Fruit fly (Drosophila melanogaster) whole organism, embryonic: ENCODE data around the gene Abi.

ENCODE experiments used
- ATbp ChIP-seq: fragments of 200-800 bp; sonication (Bioruptor generic); optimal IDR thresholded peaks from 2 replicates; lab custom pipeline; 2017; ENCODE audit warnings: missing biosample characterization, mild to moderate bottlenecking, missing genetic modification characterization, missing genetic modification reagents
- CG10209 ChIP-seq: fragments of 200-800 bp; sonication (Bioruptor generic); optimal IDR thresholded peaks from 3 replicates; lab custom pipeline; 2017; ENCODE audit warnings: missing biosample characterization, mild to moderate bottlenecking, missing genetic modification characterization, missing genetic modification reagents
- CG1024 ChIP-seq: fragments of 200-800 bp; sonication (Bioruptor generic); IDR thresholded peaks from 2 replicates; pipeline ENCODE4 v1.3.6; 2022; ENCODE audit warnings: missing biosample characterization, missing genetic modification characterization
- CG10462 ChIP-seq: fragments of 200-800 bp; sonication (Bioruptor generic); optimal IDR thresholded peaks from 2 replicates; lab custom pipeline; 2016; ENCODE audit warnings: missing biosample characterization, missing genetic modification characterization
- CG11093 ChIP-seq: fragments of 200-800 bp; sonication (Bioruptor generic); IDR thresholded peaks from 3 replicates; pipeline ENCODE4 v1.3.6; 2022; ENCODE audit warnings: missing biosample characterization, missing genetic modification characterization
- CG11695 ChIP-seq: fragments of 200-800 bp; sonication (Bioruptor generic); IDR thresholded peaks from 3 replicates; pipeline ENCODE4 v1.3.6; 2022; ENCODE audit warnings: missing biosample characterization, missing genetic modification characterization
- CG12219 ChIP-seq: fragments of 200-800 bp; sonication (Bioruptor generic); optimal IDR thresholded peaks from 3 replicates; lab custom pipeline; 2018; ENCODE audit warnings: missing biosample characterization, mild to moderate bottlenecking, missing genetic modification characterization
- CG12236 ChIP-seq: fragments of 200-800 bp; sonication (Bioruptor generic); optimal IDR thresholded peaks from 2 replicates; lab custom pipeline; 2016; ENCODE audit warnings: missing biosample characterization, missing genetic modification characterization
- CG12744 ChIP-seq: fragments of 200-800 bp; sonication (Bioruptor generic); optimal IDR thresholded peaks from 2 replicates; lab custom pipeline; 2016; ENCODE audit warnings: missing biosample characterization, missing genetic modification characterization
- CG15011 ChIP-seq: fragments of 200-800 bp; sonication (Bioruptor generic); optimal IDR thresholded peaks from 3 replicates; lab custom pipeline; 2018; ENCODE audit warnings: missing biosample characterization, mild to moderate bottlenecking, missing genetic modification characterization
- CG1647 ChIP-seq: fragments of 200-800 bp; sonication (Bioruptor generic); optimal IDR thresholded peaks from 3 replicates; lab custom pipeline; 2016; ENCODE audit warnings: missing biosample characterization, missing genetic modification characterization
- CG17385 ChIP-seq: fragments of 200-800 bp; sonication (Bioruptor generic); optimal IDR thresholded peaks from 3 replicates; lab custom pipeline; 2018; ENCODE audit warnings: missing biosample characterization, mild to moderate bottlenecking, missing genetic modification characterization
- CG18476 ChIP-seq: fragments of 200-800 bp; sonication (Bioruptor generic); optimal IDR thresholded peaks from 2 replicates; lab custom pipeline; 2016; ENCODE audit warnings: missing biosample characterization, mild to moderate bottlenecking, missing genetic modification characterization
- CG18599 ChIP-seq: fragments of 200-800 bp; sonication (Bioruptor generic); optimal IDR thresholded peaks from 3 replicates; lab custom pipeline; 2017; ENCODE audit warnings: missing biosample characterization, missing genetic modification characterization, mild to moderate bottlenecking, moderate library complexity, missing genetic modification reagents
- CG2116 ChIP-seq: fragments of 200-800 bp; sonication (Bioruptor generic); optimal IDR thresholded peaks from 3 replicates; lab custom pipeline; 2018; ENCODE audit warnings: missing biosample characterization, mild to moderate bottlenecking, missing genetic modification characterization
- CG2129 ChIP-seq: fragments of 200-800 bp; sonication (Bioruptor generic); IDR thresholded peaks from 2 replicates; pipeline ENCODE4 v1.3.6; 2022; ENCODE audit warnings: missing biosample characterization, missing genetic modification characterization; ENCODE audit not compliant: partially characterized antibody
- CG3995 ChIP-seq: fragments of 200-800 bp; sonication (Bioruptor generic); optimal IDR thresholded peaks from 3 replicates; lab custom pipeline; 2016; ENCODE audit warnings: missing biosample characterization, missing genetic modification characterization
- CG42726 ChIP-seq: fragments of 200-800 bp; sonication (Bioruptor generic); IDR thresholded peaks from 2 replicates; pipeline ENCODE4 v1.3.6; 2022; ENCODE audit warnings: missing biosample characterization, missing genetic modification characterization; ENCODE audit not compliant: partially characterized antibody
- CG4282 ChIP-seq: fragments of 200-800 bp; sonication (Bioruptor generic); optimal IDR thresholded peaks from 2 replicates; lab custom pipeline; 2016; ENCODE audit warnings: missing biosample characterization, missing genetic modification characterization
- CG4404 ChIP-seq: fragments of 200-800 bp; sonication (Bioruptor generic); IDR thresholded peaks from 2 replicates; pipeline ENCODE4 v1.3.6; 2022; ENCODE audit warnings: missing biosample characterization, missing genetic modification characterization
- CG4730 ChIP-seq: fragments of 200-800 bp; sonication (Bioruptor generic); IDR thresholded peaks from 2 replicates; pipeline ENCODE4 v1.3.6; 2022; ENCODE audit warnings: missing biosample characterization, missing genetic modification characterization
- CG5180 ChIP-seq: fragments of 200-800 bp; sonication (Bioruptor generic); optimal IDR thresholded peaks from 3 replicates; lab custom pipeline; 2017; ENCODE audit warnings: missing biosample characterization, missing genetic modification characterization, mild to moderate bottlenecking, moderate library complexity, missing genetic modification reagents
- CG6175 ChIP-seq: fragments of 200-800 bp; sonication (Bioruptor generic); IDR thresholded peaks from 3 replicates; pipeline ENCODE4 v1.3.6; 2022; ENCODE audit warnings: missing biosample characterization, missing genetic modification characterization
- CG7372 ChIP-seq: fragments of 200-800 bp; sonication (Bioruptor generic); IDR thresholded peaks from 2 replicates; pipeline ENCODE4 v1.3.6; 2022; ENCODE audit warnings: missing biosample characterization, missing genetic modification characterization
- CG9727 ChIP-seq: fragments of 200-800 bp; sonication (Bioruptor generic); optimal IDR thresholded peaks from 3 replicates; lab custom pipeline; 2017; ENCODE audit warnings: missing biosample characterization, mild to moderate bottlenecking, missing genetic modification characterization
- CoRest ChIP-seq: fragments of 200-800 bp; sonication (Bioruptor generic); optimal IDR thresholded peaks from 3 replicates; lab custom pipeline; 2018; ENCODE audit warnings: missing biosample characterization, mild to moderate bottlenecking, missing genetic modification characterization, moderate library complexity
- Dad ChIP-seq: fragments of 200-800 bp; sonication (Bioruptor generic); optimal IDR thresholded peaks from 3 replicates; lab custom pipeline; 2016; ENCODE audit warnings: missing biosample characterization, missing genetic modification characterization
- Dp ChIP-seq: fragments of 200-800 bp; sonication (Bioruptor generic); optimal IDR thresholded peaks from 2 replicates; lab custom pipeline; 2018; ENCODE audit warnings: missing biosample characterization, mild to moderate bottlenecking, missing genetic modification characterization, moderate library complexity
- H15 ChIP-seq: fragments of 200-800 bp; sonication (Bioruptor generic); IDR thresholded peaks from 3 replicates; pipeline ENCODE4 v1.3.6; 2022; ENCODE audit warnings: missing biosample characterization, missing genetic modification characterization
- HLH4C ChIP-seq: fragments of 200-800 bp; sonication (Bioruptor generic); IDR thresholded peaks from 3 replicates; pipeline ENCODE4 v1.3.6; 2022; ENCODE audit warnings: missing biosample characterization, missing genetic modification characterization; ENCODE audit not compliant: partially characterized antibody
- Jarid2 ChIP-seq: fragments of 200-800 bp; sonication (Bioruptor generic); optimal IDR thresholded peaks from 3 replicates; lab custom pipeline; 2017; ENCODE audit warnings: mild to moderate bottlenecking, missing biosample characterization, missing genetic modification reagents, missing genetic modification characterization
- Lhr ChIP-seq: fragments of 200-800 bp; sonication (Bioruptor generic); optimal IDR thresholded peaks from 3 replicates; lab custom pipeline; 2017; ENCODE audit warnings: mild to moderate bottlenecking, missing biosample characterization, missing genetic modification reagents, missing genetic modification characterization
- Lpt ChIP-seq: fragments of >200 bp; optimal IDR thresholded peaks from 2 replicates; lab custom pipeline; 2018; ENCODE audit warnings: missing biosample characterization, missing genetic modification characterization
- Mes4 ChIP-seq: fragments of 200-800 bp; sonication (Bioruptor generic); optimal IDR thresholded peaks from 2 replicates; lab custom pipeline; 2016; ENCODE audit warnings: missing biosample characterization, missing genetic modification characterization
- Taf1 ChIP-seq: fragments of 200-800 bp; sonication (Bioruptor generic); IDR thresholded peaks from 2 replicates; pipeline ENCODE4 v1.3.6; 2022; ENCODE audit warnings: missing biosample characterization, missing genetic modification characterization
- bcd ChIP-seq: fragments of 200-800 bp; sonication (Bioruptor generic); optimal IDR thresholded peaks from 2 replicates; lab custom pipeline; 2017; ENCODE audit warnings: missing biosample characterization, mild to moderate bottlenecking, missing genetic modification characterization
- bigmax ChIP-seq: fragments of 200-800 bp; sonication (Bioruptor generic); optimal IDR thresholded peaks from 2 replicates; lab custom pipeline; 2018; ENCODE audit warnings: missing biosample characterization, mild to moderate bottlenecking, missing genetic modification characterization
- disco-r ChIP-seq: fragments of 200-800 bp; sonication (Bioruptor generic); optimal IDR thresholded peaks from 2 replicates; lab custom pipeline; 2016; ENCODE audit warnings: missing biosample characterization, missing genetic modification characterization
- ems ChIP-seq: fragments of 200-800 bp; sonication (Bioruptor generic); optimal IDR thresholded peaks from 3 replicates; lab custom pipeline; 2016; ENCODE audit warnings: missing biosample characterization, missing genetic modification characterization
- fd64A ChIP-seq: fragments of 200-800 bp; sonication (Bioruptor generic); optimal IDR thresholded peaks from 3 replicates; lab custom pipeline; 2018; ENCODE audit warnings: missing biosample characterization, mild to moderate bottlenecking, missing genetic modification characterization
- gem ChIP-seq: fragments of 200-800 bp; sonication (Bioruptor generic); optimal IDR thresholded peaks from 2 replicates; lab custom pipeline; 2019; ENCODE audit warnings: missing biosample characterization, mild to moderate bottlenecking, missing genetic modification characterization, moderate library complexity
- grn ChIP-seq: fragments of 200-800 bp; sonication (Bioruptor generic); optimal IDR thresholded peaks from 3 replicates; lab custom pipeline; 2017; ENCODE audit warnings: missing biosample characterization, missing genetic modification characterization
- hth ChIP-seq: fragments of >200 bp; optimal IDR thresholded peaks from 2 replicates; lab custom pipeline; 2017; ENCODE audit warnings: inconsistent platforms
- kni ChIP-seq: fragments of 200-800 bp; sonication (Bioruptor generic); optimal IDR thresholded peaks from 3 replicates; lab custom pipeline; 2017; ENCODE audit warnings: mild to moderate bottlenecking, missing biosample characterization, missing genetic modification reagents, missing genetic modification characterization
- prd ChIP-seq, 3 experiments: fragments of >200 bp in 2 of 3; fragments of 200-800 bp in 1 of 3; sonication (Bioruptor generic) in 1 of 3; optimal IDR thresholded peaks in 2 of 3; IDR thresholded peaks in 1 of 3; 2 replicates in 2 of 3; 3 replicates in 1 of 3; pipeline versions ENCODE4 v1.3.6 to Lab custom; 2017 to 2022; ENCODE audit warnings: missing biosample characterization in 1 of 3, missing genetic modification characterization in 1 of 3
- ranshi ChIP-seq: fragments of 200-800 bp; sonication (Bioruptor generic); IDR thresholded peaks from 2 replicates; pipeline ENCODE4 v1.3.6; 2022; ENCODE audit warnings: missing biosample characterization, missing genetic modification characterization
- sens ChIP-seq: fragments of 200-800 bp; sonication (Bioruptor generic); peaks from one replicate; lab custom pipeline; 2016; ENCODE audit warnings: missing biosample characterization, missing genetic modification characterization
- trem ChIP-seq: fragments of 200-800 bp; optimal IDR thresholded peaks from 3 replicates; lab custom pipeline; 2019; ENCODE audit warnings: missing biosample characterization, mild to moderate bottlenecking, missing genetic modification characterization, moderate library complexity
- wor ChIP-seq: fragments of 200-800 bp; sonication (Bioruptor generic); IDR thresholded peaks from 2 replicates; pipeline ENCODE4 v1.3.6; 2022; ENCODE audit warnings: missing biosample characterization, missing genetic modification characterization
- zen ChIP-seq: fragments of 200-800 bp; sonication (Bioruptor generic); optimal IDR thresholded peaks from 3 replicates; lab custom pipeline; 2018; ENCODE audit warnings: missing biosample characterization, mild to moderate bottlenecking, missing genetic modification characterization, moderate library complexity
- zfh1 ChIP-seq: fragments of 200-800 bp; sonication (Bioruptor generic); IDR thresholded peaks from 3 replicates; pipeline ENCODE4 v1.3.6; 2022; ENCODE audit warnings: missing biosample characterization, missing genetic modification characterization

Abi gene

DNA sequence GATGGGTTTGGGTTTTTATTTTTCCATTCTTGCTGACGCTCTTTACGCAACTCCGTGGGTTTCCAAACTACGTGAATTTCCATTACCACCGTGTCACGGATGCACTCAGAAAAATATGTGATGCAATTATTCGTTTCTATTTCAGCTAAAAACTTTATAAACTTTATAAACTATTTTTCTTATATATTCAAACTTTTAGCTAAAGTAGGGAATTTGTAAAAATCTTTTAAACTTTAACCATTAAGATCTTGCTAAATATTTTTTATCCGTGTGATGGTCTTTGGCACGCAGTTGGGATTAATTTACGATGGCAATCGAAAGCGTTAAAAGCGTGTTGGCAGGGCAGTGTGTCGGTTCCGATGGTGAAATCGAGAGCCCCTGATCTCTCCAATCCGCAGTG lies 26.8 kb downstream of the Abi start (continued):
- TF ChIP-seq ATbp (GFP tag; lab: Kevin White, UChicago) (peak; percentile 64), CG15011 (GFP tag; lab: Kevin White, UChicago) (no peak), CG10462 (GFP tag; lab: Kevin White, UChicago) (no peak), CG3995 (GFP tag; lab: Kevin White, UChicago) (no peak), kni (no peak), wor (GFP tag; lab: Robert Waterston, UW) (peak; percentile 40; the same call in 1 of the 2 replicates), CG12744 (GFP tag; lab: Kevin White, UChicago) (no peak), gem (tag; lab: Kevin White, UChicago) (peak; percentile 77), CG1024 (GFP tag; lab: Robert Waterston, UW) (no peak), Dp (GFP tag; lab: Kevin White, UChicago) (no peak), grn (no peak), fd64A (GFP tag; lab: Kevin White, UChicago) (no peak), CG5180 (GFP tag; lab: Kevin White, UChicago) (peak; percentile 43), H15 (0 out of 3 replicates have a peak, but pooled peaks have one; percentile 29), CG4730 (GFP tag; lab: Robert Waterston, UW) (no peak), CG10209 (peak; percentile 16), CG2129 (no peak), CG18599 (GFP tag; lab: Kevin White, UChicago) (peak; percentile 67), prd (optimal IDR thresholded peaks at IDR 0.05; lab: Kevin White, UChicago) (no peak), prd (GFP tag; IDR thresholded peaks at IDR 0.05; lab: Robert Waterston, UW) (peak; percentile 70), CG42726 (no peak), sens (GFP tag; lab: Kevin White, UChicago) (peak; percentile 85), CG18476 (peak; percentile 41), CG7372 (GFP tag; lab: Robert Waterston, UW) (0 out of 2 replicates have a peak, but pooled peaks have one; percentile 15), CG11695 (GFP tag; lab: Robert Waterston, UW) (no peak), HLH4C (GFP tag; lab: Robert Waterston, UW) (no peak), ems (no peak), zen (tag; lab: Kevin White, UChicago) (no peak), Lpt (no peak), CG4404 (GFP tag; lab: Robert Waterston, UW) (no peak), Lhr (no peak), zfh1 (GFP tag; lab: Robert Waterston, UW) (peak; percentile 37; the same call in 1 of the 3 replicates), CG11093 (GFP tag; lab: Robert Waterston, UW) (0 out of 3 replicates have a peak, but pooled peaks have one; percentile 22), CG2116 (no peak), bcd (GFP tag; lab: Kevin White, UChicago) (no peak), CG1647 (GFP tag; lab: Kevin White, UChicago) (no peak), CG12236 (GFP tag; lab: Kevin White, UChicago) (no peak), Mes4 (no peak), CoRest (tag; lab: Kevin White, UChicago) (peak; percentile 57), CG12219 (GFP tag; lab: Kevin White, UChicago) (peak; percentile 28), Jarid2 (GFP tag; lab: Kevin White, UChicago) (no peak), disco-r (no peak), trem (peak; percentile 24), hth (no peak), CG9727 (GFP tag; lab: Kevin White, UChicago) (peak; percentile 16), CG17385 (GFP tag; lab: Kevin White, UChicago) (peak; percentile 60), CG4282 (GFP tag; lab: Kevin White, UChicago) (no peak), ranshi (GFP tag; lab: Robert Waterston, UW) (0 out of 2 replicates have a peak, but pooled peaks have one; percentile 13), CG6175 (GFP tag; lab: Robert Waterston, UW) (no peak), Taf1 (GFP tag; lab: Robert Waterston, UW) (no peak), bigmax (GFP tag; lab: Kevin White, UChicago) (no peak), Dad (GFP tag; lab: Kevin White, UChicago) (no peak)
